Fruit fly (Drosophila melanogaster) whole organism, wandering third instar larva: ENCODE data around the gene CG16853.

Experiments
- Dfd ChIP-seq: fragments of >200 bp; optimal IDR thresholded peaks from 2 replicates; lab custom pipeline; 2017; ENCODE audit warnings: missing biosample characterization, missing genetic modification characterization
- Myc ChIP-seq: fragments of >200 bp; optimal IDR thresholded peaks from 2 replicates; lab custom pipeline; 2017
- N ChIP-seq: fragments of >200 bp; optimal IDR thresholded peaks from 2 replicates; lab custom pipeline; 2018; ENCODE audit warnings: missing biosample characterization, missing external identifiers, missing genetic modification characterization
- Sp1 ChIP-seq: fragments of 200-800 bp; sonication (Bioruptor generic); optimal IDR thresholded peaks from 3 replicates; lab custom pipeline; 2019; ENCODE audit warnings: missing biosample characterization, mild to moderate bottlenecking, missing genetic modification characterization, moderate library complexity
- dsf ChIP-seq: sonication (Bioruptor generic); optimal IDR thresholded peaks from 2 replicates; lab custom pipeline; 2016; ENCODE audit warnings: missing biosample characterization, missing genetic modification characterization, borderline replicate concordance
- foxo ChIP-seq, 2 experiments: fragments of 200-800 bp; sonication (Bioruptor generic); optimal IDR thresholded peaks; 2 replicates in 1 of 2; 3 replicates in 1 of 2; lab custom pipeline; 2016 to 2017; ENCODE audit warnings: missing biosample characterization in 2 of 2, missing genetic modification characterization in 2 of 2
- lola ChIP-seq: fragments of >200 bp; optimal IDR thresholded peaks from 2 replicates; lab custom pipeline; 2017; ENCODE audit warnings: missing biosample characterization, missing genetic modification characterization
- sv ChIP-seq: fragments of 200-800 bp; sonication (Bioruptor generic); optimal IDR thresholded peaks from 3 replicates; lab custom pipeline; 2016; ENCODE audit warnings: missing biosample characterization, missing genetic modification characterization
- usp ChIP-seq: fragments of >200 bp; optimal IDR thresholded peaks from 2 replicates; lab custom pipeline; 2017; ENCODE audit warnings: missing biosample characterization, missing genetic modification characterization

dm6 chr2L:13545678-13546077 lies 3.6 kb downstream of the CG16853 start:
- TF ChIP-seq Sp1 (GFP tag; lab: Kevin White, UChicago) (no peak), Myc (lab: Kevin White, UChicago) (no peak), Dfd (GFP tag; lab: Kevin White, UChicago) (no peak), usp (GFP tag; lab: Kevin White, UChicago) (no peak), sv (GFP tag; lab: Kevin White, UChicago) (no peak), foxo (GFP tag; optimal IDR thresholded peaks at IDR 0.05; lab: Kevin White, UChicago) (no peak), dsf (GFP tag; lab: Kevin White, UChicago) (no peak), N (GFP tag; lab: Kevin White, UChicago) (no peak), lola (no peak)
